Fruit fly (Drosophila melanogaster): Measurements from ENCODE around the gene laf.

The laf gene

DNA sequence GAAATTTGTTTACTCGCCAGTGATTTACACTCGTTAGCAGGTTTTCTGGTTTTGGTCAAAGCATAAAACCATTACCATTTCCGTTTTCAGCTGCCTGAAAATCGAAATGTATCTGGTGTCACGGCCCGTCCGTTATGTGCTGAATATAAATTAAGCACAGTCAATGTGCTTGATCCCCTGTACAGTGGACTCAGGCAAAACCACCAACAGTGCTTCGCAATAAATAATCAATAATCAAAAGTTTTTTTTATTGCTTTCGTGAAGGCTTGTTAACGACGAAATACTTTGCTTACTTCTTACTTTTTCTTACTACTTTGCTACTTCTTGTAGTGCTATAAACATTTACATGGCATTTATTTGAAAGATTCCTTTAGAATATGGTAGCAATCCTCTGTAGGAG, 34.8 kb upstream of the laf start (continued):
- TF ChIP-seq Dip2 (GFP tag; IDR thresholded peaks at IDR 0.05) (no peak), CG4360 (GFP tag; IDR thresholded peaks at IDR 0.05) (no peak), lola (GFP tag; optimal IDR thresholded peaks at IDR 0.05) (peak in 1 of 3 experiments; percentile 6), CG1792 (GFP tag; optimal IDR thresholded peaks at IDR 0.05) (no peak), CG4707 (GFP tag; optimal IDR thresholded peaks at IDR 0.05) (no peak), tio (GFP tag; optimal IDR thresholded peaks at IDR 0.05) (peak; percentile 8), pho (GFP tag; optimal IDR thresholded peaks at IDR 0.05) (peak; percentile 17), GATAe (GFP tag; conservative IDR thresholded peaks at IDR 0.05) (no peak), onecut (GFP tag; IDR thresholded peaks at IDR 0.05) (peak; percentile 22; the same call in 1 of the 2 replicates), CG7372 (GFP tag; IDR thresholded peaks at IDR 0.05) (no peak), CG9727 (GFP tag; optimal IDR thresholded peaks at IDR 0.05) (peak; percentile 16), Ets97D (GFP tag; optimal IDR thresholded peaks at IDR 0.05) (no peak), Fer3 (tag; optimal IDR thresholded peaks at IDR 0.05) (no peak), CG2120 (GFP tag; optimal IDR thresholded peaks at IDR 0.05) (peak; percentile 50), dm (GFP tag; optimal IDR thresholded peaks at IDR 0.05) (no peak), pnt (GFP tag; optimal IDR thresholded peaks at IDR 0.05) (no peak), Sox102F (GFP tag; optimal IDR thresholded peaks at IDR 0.05) (no peak), CG14860 (GFP tag; IDR thresholded peaks at IDR 0.05; ENCODE audit: partially characterized antibody) (no peak), Hr78 (GFP tag; optimal IDR thresholded peaks at IDR 0.05) (no peak), mam (GFP tag; optimal IDR thresholded peaks at IDR 0.05) (peak; percentile 17), CG2116 (GFP tag; optimal IDR thresholded peaks at IDR 0.05) (no peak), CkIIα-i1 (GFP tag; IDR thresholded peaks at IDR 0.05) (no peak), Med (GFP tag) (peak; percentile 67), ind (GFP tag; optimal IDR thresholded peaks at IDR 0.05) (no peak), br (optimal IDR thresholded peaks at IDR 0.05) (no peak), slbo (GFP tag; IDR thresholded peaks at IDR 0.05) (peak; percentile 45), CG30403 (GFP tag; optimal IDR thresholded peaks at IDR 0.05) (peak; percentile 12), sens (GFP tag) (peak; percentile 81), CTCF (GFP tag; optimal IDR thresholded peaks at IDR 0.05) (no peak), CG42726 (GFP tag; IDR thresholded peaks at IDR 0.05; ENCODE audit: partially characterized antibody) (no peak), CG10267 (tag; optimal IDR thresholded peaks at IDR 0.05) (no peak), grn (GFP tag; optimal IDR thresholded peaks at IDR 0.05) (no peak), Neu2 (GFP tag; optimal IDR thresholded peaks at IDR 0.05; ENCODE audit: borderline replicate concordance) (no peak), slp2 (GFP tag; optimal IDR thresholded peaks at IDR 0.05) (peak; percentile 32), CG10366 (GFP tag; IDR thresholded peaks at IDR 0.05) (no peak), D (optimal IDR thresholded peaks at IDR 0.05) (no peak), D (GFP tag; optimal IDR thresholded peaks at IDR 0.05) (no peak), salm (tag; optimal IDR thresholded peaks at IDR 0.05) (no peak), CG11560 (tag; IDR thresholded peaks at IDR 0.05) (no peak), insv (GFP tag; optimal IDR thresholded peaks at IDR 0.05) (no peak), ara (GFP tag; IDR thresholded peaks at IDR 0.05) (no peak), C15 (GFP tag; IDR thresholded peaks at IDR 0.05) (no peak), CG18011 (GFP tag; optimal IDR thresholded peaks at IDR 0.05) (no peak), CG17361 (GFP tag; IDR thresholded peaks at IDR 0.05) (0 out of 3 replicates have a peak, but pooled peaks have one; percentile 25), CG7357 (GFP tag; IDR thresholded peaks at IDR 0.05) (no peak), dmrt99B (tag; optimal IDR thresholded peaks at IDR 0.05) (peak; percentile 2), CG1647 (GFP tag; optimal IDR thresholded peaks at IDR 0.05) (no peak), Sin3A (optimal IDR thresholded peaks at IDR 0.05) (no peak), h (optimal IDR thresholded peaks at IDR 0.05) (no peak), CG13287 (GFP tag; IDR thresholded peaks at IDR 0.05; ENCODE audit: partially characterized antibody) (no peak), btn (GFP tag; optimal IDR thresholded peaks at IDR 0.05) (no peak), Ada2b (GFP tag; IDR thresholded peaks at IDR 0.05) (no peak), CG1602 (GFP tag; optimal IDR thresholded peaks at IDR 0.05) (no peak), CG3281 (GFP tag; optimal IDR thresholded peaks at IDR 0.05) (no peak)

Data from whole organism, embryonic.